Worm (Caenorhabditis elegans): ENCODE results near the gene fbxa-192.
"Not testable (repeated sequence)": the region's sequence is repeated elsewhere in the genome, so short reads cannot be mapped to it uniquely, and the experiment has no call there.

The fbxa-192 gene

DNA sequence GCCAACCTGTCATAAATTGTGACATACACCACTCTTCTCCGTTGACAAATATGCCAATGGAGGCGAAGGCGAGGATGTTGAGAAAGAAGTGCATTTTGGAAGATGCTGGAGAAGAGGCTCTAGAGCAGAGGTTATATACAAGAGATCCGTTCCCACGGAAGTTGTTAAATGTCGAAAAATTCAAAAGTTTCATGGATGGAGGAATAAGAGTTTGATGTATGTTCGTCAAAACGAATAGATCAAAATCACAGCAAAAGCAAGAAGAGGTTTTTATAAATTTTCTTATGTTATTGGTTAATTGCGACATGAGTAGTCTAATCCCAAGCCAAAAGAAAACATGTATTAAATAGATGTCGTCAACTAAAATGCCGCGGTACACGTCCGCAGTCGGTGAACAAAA, 39.8 kb downstream of the fbxa-192 start, which contains the start of gene Y6G8.15:
Y6G8.15 (minus strand) TSS at position 101 of the 400 bp plus-strand sequence.
- TF ChIP-seq ttx-3, ceh-9, nhr-232 (tag; optimal IDR thresholded peaks at IDR 0.05): not testable (repeated sequence)

ce11 chrV:17607797-17608196, 42.5 kb downstream of the fbxa-192 start, which contains the start of gene srz-91:
srz-91 (plus strand) TSS chrV:17608097.
- TF ChIP-seq ceh-14 (tag; optimal IDR thresholded peaks at IDR 0.05) (no peak), ref-2 (tag; optimal IDR thresholded peaks at IDR 0.05) (no peak), syd-9 (tag; optimal IDR thresholded peaks at IDR 0.05) (no peak), ceh-18 (tag; optimal IDR thresholded peaks at IDR 0.05) (no peak), rnt-1 (tag; optimal IDR thresholded peaks at IDR 0.05) (no peak), ceh-6 (GFP tag; optimal IDR thresholded peaks at IDR 0.05) (no peak), hlh-15 (tag; optimal IDR thresholded peaks at IDR 0.05) (no peak), ceh-48 (tag; optimal IDR thresholded peaks at IDR 0.05) (no peak), sdc-2 (tag; optimal IDR thresholded peaks at IDR 0.05) (no peak), unc-55 (GFP tag; optimal IDR thresholded peaks at IDR 0.05) (no peak), pha-2 (tag; optimal IDR thresholded peaks at IDR 0.05) (no peak), unc-42 (tag; optimal IDR thresholded peaks at IDR 0.05) (no peak), K09A11.1 (tag; optimal IDR thresholded peaks at IDR 0.05; ENCODE audit: insufficient read depth) (no peak)

ce11 chrV:17606050-17606449, 44.3 kb downstream of the fbxa-192 start, which contains the start of gene Y6G8.16:
Y6G8.16 (plus strand) TSS chrV:17606350.
- not testable (repeated sequence) for TF ChIP-seq ets-4, ceh-48, hlh-6 (tag; optimal IDR thresholded peaks at IDR 0.05)

- no peak for TF ChIP-seq tbx-2 (tag; optimal IDR thresholded peaks at IDR 0.05)
- no peak for TF ChIP-seq ceh-14 (tag; optimal IDR thresholded peaks at IDR 0.05)
- no peak for TF ChIP-seq pat-9 (tag; optimal IDR thresholded peaks at IDR 0.05)
Measured at ce11 chrV:17601520-17601919, 48.8 kb downstream of the fbxa-192 start, which contains the start of gene ztf-25. ztf-25 (plus strand) TSS chrV:17601820.

DNA sequence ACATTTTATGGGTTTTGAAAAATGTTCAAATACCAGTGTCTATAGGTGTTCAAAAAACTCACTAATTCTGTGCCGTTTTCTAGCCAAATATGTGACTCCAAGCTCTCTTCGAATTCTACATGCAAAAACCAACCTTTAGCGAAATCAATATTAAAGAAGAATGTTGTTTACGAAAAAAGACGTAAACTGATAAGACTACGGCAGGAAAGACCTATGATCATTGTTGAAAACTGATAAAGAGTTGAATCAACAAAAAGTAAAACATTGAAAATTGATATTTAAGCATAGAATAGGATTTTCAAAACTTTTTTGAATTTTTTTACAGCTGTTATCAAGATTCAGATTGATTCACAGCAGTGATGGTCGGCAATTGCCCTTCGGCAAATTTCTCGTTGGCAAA, 51.5 kb downstream of the fbxa-192 start, which contains the start of gene Y6G8.2:
Y6G8.2 (minus strand) TSS at position 147 of the 400 bp plus-strand sequence.
- TF ChIP-seq elt-2 (tag; optimal IDR thresholded peaks at IDR 0.05) (peak; percentile 27), tbx-2 (tag; optimal IDR thresholded peaks at IDR 0.05) (no peak)

DNA sequence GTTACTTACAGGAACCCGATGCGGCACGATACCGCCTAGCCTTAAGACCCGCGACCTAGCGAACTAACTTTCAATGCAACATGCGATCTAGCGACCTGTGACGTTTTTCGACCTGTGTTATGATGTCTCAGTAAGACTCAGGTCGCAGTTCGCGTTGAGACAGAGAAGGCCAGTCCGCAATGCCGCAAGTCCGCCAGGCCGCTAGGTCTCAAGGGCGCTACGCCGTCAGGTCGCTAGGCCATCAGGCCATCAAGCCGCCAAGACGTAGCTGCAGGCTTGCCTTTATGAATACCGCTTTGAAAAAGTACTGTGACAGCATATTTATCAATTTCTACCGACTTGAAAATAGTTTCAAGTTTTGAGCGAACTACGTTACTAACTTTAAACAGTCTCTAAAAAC, 54.6 kb downstream of the fbxa-192 start:
- TF ChIP-seq Y22D7AL.16 (tag; optimal IDR thresholded peaks at IDR 0.05), result no peak
- TF ChIP-seq C08G9.2 (tag; optimal IDR thresholded peaks at IDR 0.05), result no peak

Measured in whole organism, late embryonic.